Fruit fly (Drosophila melanogaster) whole organism: ENCODE data around the gene Sirup.

Experiments used
- CG8478 ChIP-seq: fragments of >200 bp; optimal IDR thresholded peaks from 2 replicates; lab custom pipeline; 2018; ENCODE audit warnings: inconsistent platforms
- Dll ChIP-seq: fragments of >200 bp; optimal IDR thresholded peaks from 2 replicates; lab custom pipeline; 2017
- EcR ChIP-seq, 2 experiments: fragments of >200 bp; optimal IDR thresholded peaks; 2 replicates each; lab custom pipeline; 2017; ENCODE audit warnings: missing biosample characterization in 2 of 2, missing genetic modification characterization in 2 of 2, missing genetic modification reagents in 2 of 2
- pan ChIP-seq: fragments of >200 bp; optimal IDR thresholded peaks from 2 replicates; lab custom pipeline; 2017
- psq ChIP-seq: fragments of >200 bp; optimal IDR thresholded peaks from 2 replicates; lab custom pipeline; 2017
- usp ChIP-seq: fragments of >200 bp; optimal IDR thresholded peaks from 2 replicates; lab custom pipeline; 2017; ENCODE audit warnings: missing biosample characterization, missing genetic modification characterization, mixed read lengths

Sirup gene

dm6 chr2L:7998655-7999054 is at the start of gene Sirup:
TSS of gene Sirup (plus strand) at chr2L:7998869.
- TF ChIP-seq CG8478 (no peak), usp (no peak), psq (no peak), EcR (GFP tag; optimal IDR thresholded peaks at IDR 0.05; lab: Kevin White, UChicago) (no peak), pan (no peak), Dll (lab: Kevin White, UChicago) (no peak)

- no peak for TF ChIP-seq CG8478
- no peak for TF ChIP-seq psq
- TF ChIP-seq pan: no peak
- TF ChIP-seq Dll (lab: Kevin White, UChicago): no peak
- no peak for TF ChIP-seq usp
- TF ChIP-seq EcR (GFP tag; optimal IDR thresholded peaks at IDR 0.05; lab: Kevin White, UChicago): no peak
These were observed 49.7 kb upstream of the Sirup start for dm6 chr2L:7949016-7949415.

DNA sequence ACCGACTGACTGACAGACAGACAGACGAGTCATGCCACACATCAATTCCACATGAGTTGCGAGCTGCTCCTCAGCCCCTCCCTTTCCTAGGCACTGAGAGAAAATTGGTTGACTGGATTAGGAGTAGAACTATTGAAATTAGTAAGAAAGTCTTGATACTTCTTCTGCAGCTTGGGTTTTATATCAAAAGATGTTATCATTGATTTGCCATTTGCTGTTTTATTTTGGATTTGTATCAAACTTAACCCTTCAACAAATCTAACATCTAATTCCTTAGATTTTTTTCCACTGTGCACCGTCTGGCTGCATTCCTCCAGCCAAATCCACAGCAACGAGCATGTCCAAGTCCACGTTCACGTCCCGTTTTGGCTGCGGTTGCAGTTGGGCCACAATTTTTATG is 48.9 kb upstream of the Sirup start:
- no peak for TF ChIP-seq CG8478
- no peak for TF ChIP-seq usp
- TF ChIP-seq psq: no peak
- no peak for TF ChIP-seq Dll (lab: Kevin White, UChicago)
- TF ChIP-seq pan: no peak
- TF ChIP-seq EcR (GFP tag; optimal IDR thresholded peaks at IDR 0.05; lab: Kevin White, UChicago): no peak

dm6 chr2L:7951934-7952333 is 46.7 kb upstream of the Sirup start:
- TF ChIP-seq CG8478 (no peak), psq (no peak), usp (no peak), EcR (GFP tag; optimal IDR thresholded peaks at IDR 0.05; lab: Kevin White, UChicago) (no peak), pan (no peak), Dll (lab: Kevin White, UChicago) (no peak)

DNA sequence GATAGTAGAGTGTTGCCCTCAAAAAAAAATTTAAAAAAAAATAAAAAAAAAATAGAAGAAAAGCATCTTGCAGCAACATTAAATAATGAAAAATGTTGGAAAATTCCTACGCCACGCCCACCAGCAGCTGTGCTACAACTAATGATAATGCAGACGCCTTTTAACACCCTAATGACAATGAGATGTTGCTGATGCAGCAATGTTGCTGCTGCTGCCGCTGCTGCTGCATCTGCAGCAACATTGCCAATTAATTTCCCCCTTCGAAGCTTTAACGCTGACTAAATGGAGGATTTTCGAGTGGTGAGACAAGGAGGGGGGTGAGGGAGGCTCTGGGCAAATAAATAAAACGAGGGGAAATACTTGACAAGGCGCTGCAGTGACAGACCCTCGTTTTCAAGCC is 46.3 kb upstream of the Sirup start:
- TF ChIP-seq pan (no peak), CG8478 (no peak), EcR (GFP tag; optimal IDR thresholded peaks at IDR 0.05; lab: Kevin White, UChicago) (no peak), psq (no peak)

- TF ChIP-seq CG8478 (no peak), pan (no peak), psq (no peak), usp (no peak), Dll (lab: Kevin White, UChicago) (no peak)
These were observed 45.2 kb upstream of the Sirup start for dm6 chr2L:7953371-7954017.

DNA sequence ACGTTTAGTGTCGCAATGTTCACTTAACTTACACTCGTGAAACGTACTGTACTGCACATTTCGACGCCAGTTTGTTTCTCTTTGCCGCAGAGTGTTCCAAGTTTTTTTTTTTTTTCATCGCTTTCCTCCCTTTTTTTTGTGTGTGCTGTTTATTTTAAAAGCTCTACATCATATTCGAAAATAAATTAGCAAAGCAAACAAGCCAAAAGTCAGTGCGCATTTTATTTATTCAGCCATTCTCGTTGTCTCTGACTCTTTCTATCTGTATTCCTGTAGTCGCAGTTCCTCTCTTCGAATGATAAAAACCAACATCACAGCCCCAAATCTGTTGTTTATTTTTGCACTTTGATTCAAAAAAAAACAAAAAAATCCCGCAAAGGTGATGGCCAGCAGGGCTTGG is 44.1 kb upstream of the Sirup start:
- no peak for TF ChIP-seq pan
- TF ChIP-seq CG8478: no peak
- no peak for TF ChIP-seq Dll (lab: Kevin White, UChicago)
- no peak for TF ChIP-seq psq
- TF ChIP-seq EcR (GFP tag; optimal IDR thresholded peaks at IDR 0.05; lab: Kevin White, UChicago): no peak
- TF ChIP-seq usp: no peak

- TF ChIP-seq usp (no peak), EcR (GFP tag; optimal IDR thresholded peaks at IDR 0.05; lab: Kevin White, UChicago) (peak in 1 of 2 experiments; percentile 86), psq (no peak), Dll (lab: Kevin White, UChicago) (no peak), CG8478 (no peak), pan (no peak)
These were observed 42.2 kb upstream of the Sirup start for dm6 chr2L:7956310-7957067.

DNA sequence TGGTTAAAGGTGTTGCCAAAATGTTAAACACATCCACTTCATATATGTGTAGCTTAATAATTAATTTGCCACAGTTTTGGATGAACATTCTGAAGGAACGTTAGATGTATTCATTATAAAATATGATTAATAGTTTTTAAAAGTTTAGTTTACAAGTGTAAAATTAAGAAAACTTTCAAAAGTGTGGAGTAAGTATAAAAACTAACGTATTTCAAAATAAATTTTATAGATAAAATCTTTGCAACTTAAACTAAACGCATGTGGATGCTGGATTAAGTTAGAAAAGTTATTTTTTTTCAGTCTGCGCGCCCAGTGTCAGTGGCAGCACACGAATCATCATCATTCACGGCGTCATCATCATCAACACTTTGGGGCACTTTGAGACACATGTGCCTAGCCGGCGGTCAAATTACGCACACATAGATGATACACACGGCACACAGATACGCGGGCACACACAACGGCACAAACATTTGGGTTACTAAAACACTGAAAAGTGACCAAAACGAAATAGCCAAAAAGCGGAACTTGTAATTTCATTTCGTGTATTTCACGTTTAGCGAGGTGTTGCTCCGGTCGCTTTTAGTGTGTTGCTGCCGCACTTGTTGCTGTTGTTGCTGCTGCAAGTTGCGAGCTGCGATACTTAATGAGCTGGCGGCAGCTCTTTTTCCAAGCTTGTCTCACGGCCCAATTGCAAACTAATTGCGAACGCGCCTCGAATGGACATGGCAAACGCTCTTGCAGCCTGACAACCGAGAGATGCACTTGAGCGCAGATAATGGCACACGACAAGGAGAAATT is 41.4 kb upstream of the Sirup start:
- TF ChIP-seq EcR (GFP tag; optimal IDR thresholded peaks at IDR 0.05; lab: Kevin White, UChicago) (no peak), Dll (lab: Kevin White, UChicago) (no peak), CG8478 (no peak), usp (no peak), psq (no peak), pan (no peak)

- TF ChIP-seq CG8478: no peak
- TF ChIP-seq psq: no peak
- no peak for TF ChIP-seq pan
- no peak for TF ChIP-seq Dll (lab: Kevin White, UChicago)
- TF ChIP-seq EcR (GFP tag; optimal IDR thresholded peaks at IDR 0.05; lab: Kevin White, UChicago): no peak
- TF ChIP-seq usp: no peak
These were observed 37.8 kb upstream of the Sirup start for dm6 chr2L:7960581-7961530.

dm6 chr2L:7962237-7962636 is 36.4 kb upstream of the Sirup start:
- TF ChIP-seq psq (no peak), CG8478 (no peak), EcR (GFP tag; optimal IDR thresholded peaks at IDR 0.05; lab: Kevin White, UChicago) (peak; percentile 45 to 70), usp (no peak)

- no peak for TF ChIP-seq psq
- no peak for TF ChIP-seq usp
- no peak for TF ChIP-seq Dll (lab: Kevin White, UChicago)
- no peak for TF ChIP-seq EcR (GFP tag; optimal IDR thresholded peaks at IDR 0.05; lab: Kevin White, UChicago)
- no peak for TF ChIP-seq CG8478
- no peak for TF ChIP-seq pan
These were observed 35.8 kb upstream of the Sirup start for dm6 chr2L:7962881-7963280.
